Worm (Caenorhabditis elegans) whole organism, L1 larva: ENCODE measurements around the gene B0303.4.
A peak's percentile ranks its signal among the peaks of the same experiment; 100 is the strongest.

Source experiments
- Y116A8C.19 ChIP-seq: sonication (generic microtip); optimal IDR thresholded peaks from 2 replicates; lab custom pipeline; 2016; ENCODE audit warnings: missing compliant biosample characterization, missing genetic modification characterization, borderline replicate concordance
- aha-1 ChIP-seq: fragments of 150-350 bp; optimal IDR thresholded peaks from 2 replicates; lab custom pipeline; 2014; ENCODE audit warnings: missing biosample characterization, missing genetic modification characterization
- ama-1 ChIP-seq: fragments of 150-350 bp; optimal IDR thresholded peaks from 2 replicates; lab custom pipeline; 2014
- blmp-1 ChIP-seq: fragments of 150-350 bp; optimal IDR thresholded peaks from 2 replicates; lab custom pipeline; 2014; ENCODE audit warnings: missing biosample characterization, missing genetic modification characterization
- ceh-63 ChIP-seq: fragments of 200-800 bp; sonication (Bioruptor generic); optimal IDR thresholded peaks from 2 replicates; lab custom pipeline; 2018; ENCODE audit warnings: mild to moderate bottlenecking, missing genetic modification characterization, missing compliant biosample characterization
- ceh-8 ChIP-seq: fragments of 200-800 bp; sonication (Bioruptor generic); optimal IDR thresholded peaks from 2 replicates; lab custom pipeline; 2018; ENCODE audit warnings: mild to moderate bottlenecking, missing genetic modification characterization, moderate library complexity, missing compliant biosample characterization
- dpl-1 ChIP-seq, 3 experiments: fragments of 150-350 bp in 2 of 3; sonication (generic microtip) in 1 of 3; optimal IDR thresholded peaks; 2 replicates each; lab custom pipeline; 2014 to 2017; ENCODE audit warnings: missing biosample characterization in 3 of 3, missing genetic modification characterization in 3 of 3, missing genetic modification reagents in 3 of 3
- dsc-1 ChIP-seq: sonication (generic microtip); optimal IDR thresholded peaks from 2 replicates; lab custom pipeline; 2016; ENCODE audit warnings: mild to moderate bottlenecking, missing genetic modification characterization, missing compliant biosample characterization
- efl-1 ChIP-seq, 4 experiments: fragments of 150-350 bp; optimal IDR thresholded peaks in 3 of 4; peaks in 1 of 4; 1 replicate in 1 of 4; 2 replicates in 3 of 4; lab custom pipeline; 2014; ENCODE audit warnings: missing biosample characterization in 2 of 4, missing genetic modification characterization in 2 of 4, missing genetic modification reagents in 2 of 4
- egl-27 ChIP-seq, 2 experiments: fragments of 150-350 bp in 1 of 2; sonication (generic microtip); optimal IDR thresholded peaks; 3 replicates each; lab custom pipeline; 2017 to 2018; ENCODE audit warnings: missing biosample characterization in 2 of 2, missing genetic modification characterization in 2 of 2, missing genetic modification reagents in 2 of 2
- elt-2 ChIP-seq: sonication (generic microtip); optimal IDR thresholded peaks from 2 replicates; lab custom pipeline; 2016; ENCODE audit warnings: missing genetic modification characterization, mild to moderate bottlenecking, inconsistent platforms, missing compliant biosample characterization, missing genetic modification reagents
- elt-3 ChIP-seq, 6 experiments: fragments of 150-350 bp in 1 of 6; sonication (generic microtip); optimal IDR thresholded peaks; 2 replicates each; lab custom pipeline; 2017 to 2018; ENCODE audit warnings: missing biosample characterization in 6 of 6, missing genetic modification characterization in 6 of 6, inconsistent platforms in 1 of 6
- ets-5 ChIP-seq: fragments of 200-800 bp; sonication (Bioruptor generic); IDR thresholded peaks from 2 replicates; pipeline ENCODE4 v1.3.6; 2022; ENCODE audit warnings: missing genetic modification characterization, missing compliant biosample characterization
- fkh-10 ChIP-seq: sonication (generic microtip); optimal IDR thresholded peaks from 2 replicates; lab custom pipeline; 2017; ENCODE audit warnings: missing biosample characterization, missing genetic modification reagents, missing genetic modification characterization
- fkh-8 ChIP-seq: sonication (generic microtip); optimal IDR thresholded peaks from 2 replicates; lab custom pipeline; 2016; ENCODE audit warnings: mild to moderate bottlenecking, missing genetic modification characterization, missing compliant biosample characterization
- fos-1 ChIP-seq: fragments of 150-350 bp; optimal IDR thresholded peaks from 2 replicates; lab custom pipeline; 2014; ENCODE audit warnings: missing biosample characterization, missing genetic modification characterization
- grh-1 ChIP-seq: fragments of 200-800 bp; sonication (Bioruptor generic); IDR thresholded peaks from 2 replicates; pipeline ENCODE4 v1.3.6; 2022; ENCODE audit warnings: missing genetic modification reagents, missing genetic modification characterization, missing compliant biosample characterization
- hlh-4 ChIP-seq: sonication (generic microtip); optimal IDR thresholded peaks from 2 replicates; lab custom pipeline; 2016; ENCODE audit warnings: mild to moderate bottlenecking, missing genetic modification characterization, missing compliant biosample characterization
- jun-1 ChIP-seq: fragments of 150-350 bp; optimal IDR thresholded peaks from 2 replicates; lab custom pipeline; 2014; ENCODE audit warnings: missing biosample characterization, missing genetic modification reagents, missing genetic modification characterization
- lin-14 ChIP-seq: fragments of 200-800 bp; sonication (Bioruptor generic); optimal IDR thresholded peaks from 2 replicates; lab custom pipeline; 2018; ENCODE audit warnings: mild to moderate bottlenecking, missing genetic modification characterization, moderate library complexity, missing compliant biosample characterization
- lin-15B ChIP-seq: fragments of 150-350 bp; sonication (generic microtip); optimal IDR thresholded peaks from 3 replicates; lab custom pipeline; 2014; ENCODE audit warnings: missing biosample characterization, missing genetic modification characterization
- lin-35 ChIP-seq, 2 experiments: fragments of 150-350 bp; optimal IDR thresholded peaks; 2 replicates each; lab custom pipeline; 2014; ENCODE audit warnings: missing biosample characterization in 2 of 2, missing genetic modification characterization in 2 of 2, missing genetic modification reagents in 2 of 2
- lin-39 ChIP-seq: fragments of 150-350 bp; optimal IDR thresholded peaks from 2 replicates; lab custom pipeline; 2014; ENCODE audit warnings: missing biosample characterization, missing genetic modification reagents, missing genetic modification characterization
- lir-3 ChIP-seq: sonication (generic microtip); optimal IDR thresholded peaks from 2 replicates; lab custom pipeline; 2016; ENCODE audit warnings: mild to moderate bottlenecking, missing genetic modification characterization, moderate library complexity, missing compliant biosample characterization; ENCODE audit not compliant: poor library complexity
- mdl-1 ChIP-seq, 2 experiments: fragments of 150-350 bp; optimal IDR thresholded peaks; 2 replicates each; lab custom pipeline; 2014 to 2017; ENCODE audit warnings: missing biosample characterization in 2 of 2, missing genetic modification characterization in 2 of 2, inconsistent platforms in 1 of 2
- mef-2 ChIP-seq: fragments of 150-350 bp; optimal IDR thresholded peaks from 2 replicates; lab custom pipeline; 2014; ENCODE audit warnings: missing biosample characterization, missing genetic modification characterization
- mep-1 ChIP-seq: fragments of 150-350 bp; optimal IDR thresholded peaks from 2 replicates; lab custom pipeline; 2014; ENCODE audit warnings: missing biosample characterization, missing genetic modification characterization
- nhr-19 ChIP-seq: fragments of 200-800 bp; sonication (Bioruptor generic); conservative IDR thresholded peaks from 2 replicates; pipeline ENCODE4 v1.3.6; 2022; ENCODE audit warnings: missing genetic modification characterization, missing compliant biosample characterization
- nhr-20 ChIP-seq: sonication (generic microtip); optimal IDR thresholded peaks from 2 replicates; lab custom pipeline; 2016; ENCODE audit warnings: mild to moderate bottlenecking, missing genetic modification characterization, missing compliant biosample characterization
- nhr-237 ChIP-seq: fragments of 150-350 bp; optimal IDR thresholded peaks from 2 replicates; lab custom pipeline; 2014; ENCODE audit warnings: missing biosample characterization, missing genetic modification characterization
- nhr-47 ChIP-seq: sonication (generic microtip); optimal IDR thresholded peaks from 2 replicates; lab custom pipeline; 2016; ENCODE audit warnings: mild to moderate bottlenecking, missing genetic modification characterization, moderate library complexity, missing compliant biosample characterization
- nhr-71 ChIP-seq: sonication (generic microtip); optimal IDR thresholded peaks from 2 replicates; lab custom pipeline; 2016; ENCODE audit warnings: mild to moderate bottlenecking, missing genetic modification characterization, moderate library complexity, missing compliant biosample characterization
- nhr-76 ChIP-seq: sonication (generic microtip); optimal IDR thresholded peaks from 2 replicates; lab custom pipeline; 2017; ENCODE audit warnings: missing biosample characterization, missing genetic modification characterization
- nhr-85 ChIP-seq: sonication (generic microtip); peaks from one replicate; lab custom pipeline; 2016; ENCODE audit warnings: missing genetic modification characterization, inconsistent platforms, missing compliant biosample characterization
- nhr-90 ChIP-seq: sonication (generic microtip); optimal IDR thresholded peaks from 2 replicates; lab custom pipeline; 2016; ENCODE audit warnings: mild to moderate bottlenecking, missing genetic modification characterization, missing compliant biosample characterization; ENCODE audit not compliant: poor library complexity
- pag-3 ChIP-seq: sonication (generic microtip); optimal IDR thresholded peaks from 2 replicates; lab custom pipeline; 2017; ENCODE audit warnings: missing genetic modification characterization, mild to moderate bottlenecking, missing compliant biosample characterization, antibody characterized with exemption, borderline replicate concordance; ENCODE audit not compliant: insufficient read depth
- pqm-1 ChIP-seq: sonication (generic microtip); optimal IDR thresholded peaks from 3 replicates; lab custom pipeline; 2017; ENCODE audit warnings: missing biosample characterization, missing genetic modification characterization
- snu-23 ChIP-seq: sonication (generic microtip); optimal IDR thresholded peaks from 2 replicates; lab custom pipeline; 2016; ENCODE audit warnings: missing genetic modification characterization, missing compliant biosample characterization
- tbx-2 ChIP-seq: sonication (generic microtip); optimal IDR thresholded peaks from 2 replicates; lab custom pipeline; 2016; ENCODE audit warnings: missing genetic modification characterization, missing compliant biosample characterization
- unc-130 ChIP-seq: fragments of 150-350 bp; optimal IDR thresholded peaks from 2 replicates; lab custom pipeline; 2017; ENCODE audit warnings: missing biosample characterization, missing genetic modification characterization, inconsistent platforms
- unc-30 ChIP-seq: sonication (generic microtip); optimal IDR thresholded peaks from 2 replicates; lab custom pipeline; 2017; ENCODE audit warnings: missing biosample characterization, missing genetic modification characterization
- zip-4 ChIP-seq: fragments of 200-800 bp; sonication (Bioruptor generic); optimal IDR thresholded peaks from 2 replicates; lab custom pipeline; 2018; ENCODE audit warnings: mild to moderate bottlenecking, missing genetic modification characterization, moderate library complexity, missing compliant biosample characterization
- ztf-4 ChIP-seq: fragments of 150-350 bp; optimal IDR thresholded peaks from 2 replicates; lab custom pipeline; 2014; ENCODE audit warnings: missing biosample characterization, missing genetic modification characterization

The B0303.4 gene

DNA sequence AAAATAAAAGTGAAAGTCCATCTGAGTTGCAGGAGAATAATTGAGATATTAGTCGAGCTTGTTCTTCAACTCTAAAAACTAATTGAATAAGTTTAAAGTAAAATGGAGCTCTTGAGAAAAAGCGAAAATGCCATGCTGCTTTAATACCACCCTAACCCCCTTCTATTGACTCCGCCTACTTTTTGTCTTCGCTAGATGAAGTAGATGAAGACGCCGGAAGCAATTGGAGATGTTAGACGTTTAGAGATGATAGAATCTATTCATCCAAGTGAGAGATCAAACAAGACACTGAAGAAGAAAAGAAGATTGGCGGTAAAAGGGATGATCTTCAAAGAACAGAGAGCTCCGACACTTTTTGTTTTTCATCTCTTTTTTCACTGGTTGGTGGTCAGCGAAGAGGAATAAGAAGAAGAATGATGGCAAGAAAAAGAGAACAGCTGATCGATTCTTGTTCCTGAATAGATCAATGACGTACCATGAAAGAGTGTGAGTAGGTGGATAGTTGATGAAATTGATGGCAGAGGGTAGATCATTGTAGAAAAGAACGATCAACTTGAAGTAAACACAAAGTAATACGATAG lies 35.2 kb upstream of the B0303.4 start:
- peak; percentile 0 for TF ChIP-seq snu-23 (GFP tag; lab: Kevin White, UChicago)
- peak; percentile 11 for TF ChIP-seq pag-3 (tag; lab: Kevin White, UChicago)
- TF ChIP-seq nhr-90 (tag; lab: Kevin White, UChicago), result no peak
- TF ChIP-seq nhr-71 (tag; lab: Kevin White, UChicago), result peak; percentile 45
- TF ChIP-seq ztf-4 (tag; lab: Kevin White, UChicago), result no peak
- no peak for TF ChIP-seq tbx-2
- TF ChIP-seq dpl-1 (GFP tag; optimal IDR thresholded peaks at IDR 0.05; lab: Kevin White, UChicago), result peak in 1 of 3 experiments; percentile 25
- no peak for TF ChIP-seq fkh-10
- TF ChIP-seq nhr-237 (tag; lab: Kevin White, UChicago), result no peak
- peak; percentile 2 for TF ChIP-seq unc-130 (tag; lab: Kevin White, UChicago)
- no peak for TF ChIP-seq hlh-4
- peak; percentile 87 for TF ChIP-seq nhr-85
- no peak for TF ChIP-seq nhr-47 (tag; lab: Kevin White, UChicago)
- TF ChIP-seq blmp-1 (tag; lab: Kevin White, UChicago), result peak; percentile 83
- TF ChIP-seq pqm-1 (tag; lab: Kevin White, UChicago), result no peak
- no peak for TF ChIP-seq egl-27 (tag; optimal IDR thresholded peaks at IDR 0.05; lab: Kevin White, UChicago)
- no peak for TF ChIP-seq fkh-8 (tag; lab: Kevin White, UChicago)
- peak in 1 of 6 experiments; percentile 24 for TF ChIP-seq elt-3 (tag; optimal IDR thresholded peaks at IDR 0.05; lab: Kevin White, UChicago)
- peak; percentile 18 for TF ChIP-seq nhr-20 (tag; lab: Kevin White, UChicago)
- peak; percentile 6 for TF ChIP-seq mep-1 (tag; lab: Kevin White, UChicago)
- TF ChIP-seq lin-14 (GFP tag; lab: Kevin White, UChicago), result peak; percentile 37
- TF ChIP-seq Y116A8C.19 (tag; lab: Kevin White, UChicago), result no peak
- no peak for TF ChIP-seq efl-1 (optimal IDR thresholded peaks at IDR 0.05; lab: Kevin White, UChicago)
- peak in 1 of 2 experiments; percentile 30 for TF ChIP-seq efl-1 (GFP tag; optimal IDR thresholded peaks at IDR 0.05 in 1 of 2; lab: Kevin White, UChicago)
- TF ChIP-seq dsc-1, result peak; percentile 58
- TF ChIP-seq, all 84 proteins: peak for 13

ce11 chrIII:8655412-8655811 lies 34.2 kb upstream of the B0303.4 start:
- TF ChIP-seq elt-2 (no peak), efl-1 (optimal IDR thresholded peaks at IDR 0.05; lab: Kevin White, UChicago) (no peak), efl-1 (GFP tag; optimal IDR thresholded peaks at IDR 0.05 in 1 of 2; lab: Kevin White, UChicago) (peak in 1 of 2 experiments; percentile 22), nhr-19 (GFP tag; lab: Robert Waterston, UW) (peak; percentile 24; the same call in 1 of the 2 replicates), mdl-1 (tag; optimal IDR thresholded peaks at IDR 0.05; lab: Kevin White, UChicago) (peak in 1 of 2 experiments; percentile 2), ets-5 (no peak), lin-14 (GFP tag; lab: Kevin White, UChicago) (peak; percentile 23), snu-23 (GFP tag; lab: Kevin White, UChicago) (peak; percentile 40), unc-30 (tag; lab: Kevin White, UChicago) (no peak), mef-2 (no peak), tbx-2 (peak; percentile 5), fkh-10 (no peak), nhr-20 (tag; lab: Kevin White, UChicago) (peak; percentile 60), ama-1 (lab: Kevin White, UChicago) (no peak), grh-1 (no peak), nhr-71 (tag; lab: Kevin White, UChicago) (peak; percentile 51), fkh-8 (tag; lab: Kevin White, UChicago) (no peak), ceh-8 (peak; percentile 56), nhr-85 (peak; percentile 73), nhr-76 (tag; lab: Kevin White, UChicago) (no peak), lir-3 (tag; lab: Kevin White, UChicago) (no peak), elt-3 (tag; optimal IDR thresholded peaks at IDR 0.05; lab: Kevin White, UChicago) (peak in 1 of 6 experiments; percentile 38)

- TF ChIP-seq ceh-63 (GFP tag; lab: Kevin White, UChicago) (no peak), nhr-19 (GFP tag; lab: Robert Waterston, UW) (peak; percentile 12; the same call in 1 of the 2 replicates), aha-1 (tag; lab: Kevin White, UChicago) (no peak), lin-14 (GFP tag; lab: Kevin White, UChicago) (peak; percentile 3), mef-2 (no peak), tbx-2 (no peak), lin-39 (tag; lab: Kevin White, UChicago) (no peak), lin-35 (GFP tag; optimal IDR thresholded peaks at IDR 0.05; lab: Kevin White, UChicago) (no peak), nhr-76 (tag; lab: Kevin White, UChicago) (no peak), lin-15B (tag; lab: Kevin White, UChicago) (no peak), dpl-1 (GFP tag; optimal IDR thresholded peaks at IDR 0.05; lab: Kevin White, UChicago) (no peak), fkh-8 (tag; lab: Kevin White, UChicago) (no peak), nhr-20 (tag; lab: Kevin White, UChicago) (no peak), jun-1 (tag; lab: Kevin White, UChicago) (no peak), fos-1 (tag; lab: Kevin White, UChicago) (no peak), elt-3 (tag; optimal IDR thresholded peaks at IDR 0.05; lab: Kevin White, UChicago) (no peak), snu-23 (GFP tag; lab: Kevin White, UChicago) (peak; percentile 1), nhr-85 (peak; percentile 70), zip-4 (GFP tag; lab: Kevin White, UChicago) (no peak)
- TF ChIP-seq, all 84 proteins: peak for 4
Measured at ce11 chrIII:8656055-8656454, 33.6 kb upstream of the B0303.4 start.
